Worm (Caenorhabditis elegans) whole organism, L4 larva: ENCODE data around the gene max-2.
A peak's percentile ranks its signal among the peaks of the same experiment; 100 is the strongest.

Experiments
- fkh-10 ChIP-seq: fragments of 150-350 bp; optimal IDR thresholded peaks from 2 replicates; lab custom pipeline; 2014; ENCODE audit warnings: missing biosample characterization, missing genetic modification reagents, missing genetic modification characterization
- fos-1 ChIP-seq: fragments of 150-350 bp; optimal IDR thresholded peaks from 2 replicates; lab custom pipeline; 2014; ENCODE audit warnings: missing biosample characterization, missing genetic modification characterization
- nhr-10 ChIP-seq: fragments of 150-350 bp; optimal IDR thresholded peaks from 2 replicates; lab custom pipeline; 2014; ENCODE audit warnings: missing biosample characterization, missing genetic modification characterization
- nhr-42 ChIP-seq: fragments of 200-800 bp; sonication (Bioruptor generic); IDR thresholded peaks from 2 replicates; pipeline ENCODE4 v1.3.6; 2022; ENCODE audit warnings: missing genetic modification characterization, missing compliant biosample characterization
- unc-62 ChIP-seq, 3 experiments: fragments of 150-350 bp in 1 of 3; sonication (generic microtip); optimal IDR thresholded peaks in 2 of 3; peaks in 1 of 3; 1 replicate in 1 of 3; 2 replicates in 2 of 3; lab custom pipeline; 2014 to 2017; ENCODE audit warnings: missing biosample characterization in 3 of 3, missing genetic modification characterization in 3 of 3, missing genetic modification reagents in 3 of 3, missing genotype in 1 of 3
- vab-7 ChIP-seq: fragments of 200-800 bp; sonication (Bioruptor generic); IDR thresholded peaks from 2 replicates; pipeline ENCODE4 v1.3.6; 2022; ENCODE audit warnings: missing genetic modification reagents, missing genetic modification characterization, missing compliant biosample characterization
- zag-1 ChIP-seq: fragments of 150-350 bp; optimal IDR thresholded peaks from 2 replicates; lab custom pipeline; 2014; ENCODE audit warnings: missing biosample characterization, missing genetic modification characterization

- TF ChIP-seq nhr-10 (tag; lab: Kevin White, UChicago) (no peak), fos-1 (tag; lab: Kevin White, UChicago) (no peak), unc-62 (GFP tag; optimal IDR thresholded peaks at IDR 0.05 in 1 of 2; lab: Kevin White, UChicago) (peak in 1 of 2 experiments; percentile 52), unc-62 (tag; optimal IDR thresholded peaks at IDR 0.05; lab: Kevin White, UChicago) (no peak), vab-7 (no peak), nhr-42 (GFP tag; lab: Robert Waterston, UW) (no peak), fkh-10 (GFP tag; lab: Kevin White, UChicago) (no peak), zag-1 (tag; lab: Kevin White, UChicago) (no peak)
These were observed 34.6 kb downstream of the max-2 start for ce11 chrII:12990964-12991593.
